Fruit fly (Drosophila melanogaster): ENCODE data around the gene hzg.

DNA sequence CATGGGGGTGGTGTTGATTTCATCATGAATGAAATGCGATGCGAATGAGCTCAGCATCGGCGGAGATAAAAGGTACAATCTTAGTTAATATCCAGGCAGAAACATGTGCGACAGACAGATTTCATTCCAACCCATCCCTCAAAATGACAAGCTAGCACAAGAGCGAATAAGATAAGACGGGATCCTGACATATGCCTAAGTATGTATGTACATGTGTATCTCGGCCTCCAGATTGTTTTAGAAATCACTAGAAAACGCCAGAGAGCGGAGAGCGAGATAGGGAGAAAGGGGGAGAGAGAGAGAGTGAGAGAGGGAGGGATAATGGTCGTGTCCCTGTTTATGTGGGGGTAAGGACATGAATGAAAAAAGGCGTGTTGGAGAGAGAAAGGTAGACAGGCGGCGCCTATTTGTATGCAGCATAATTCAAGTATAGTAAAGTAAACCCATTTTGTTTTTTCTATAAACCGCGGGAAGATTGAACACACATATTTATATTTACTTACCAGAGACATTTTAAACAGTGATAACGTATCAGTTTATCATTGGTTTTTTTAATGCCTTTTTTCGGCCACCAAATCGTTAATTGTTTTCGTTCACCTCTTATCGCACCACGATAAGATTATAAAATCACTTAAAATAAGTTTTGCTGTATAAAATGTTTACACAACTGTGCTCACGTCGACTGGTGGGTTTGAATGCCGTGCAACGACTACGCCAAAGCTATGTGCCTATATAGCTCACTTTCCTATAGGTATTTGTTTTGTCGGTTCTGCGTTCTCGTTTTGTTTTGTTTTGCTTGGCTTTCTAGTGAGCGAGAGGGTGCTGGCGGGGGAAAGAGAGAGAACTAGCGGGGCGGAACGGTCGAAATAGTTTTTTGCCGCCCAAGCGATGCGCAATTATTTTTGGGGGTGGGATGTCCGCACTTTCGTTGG, 45.7 kb upstream of the hzg start:
- peak; percentile 6 for TF ChIP-seq CG11398 (GFP tag; optimal IDR thresholded peaks at IDR 0.05)
- no peak for TF ChIP-seq Vsx1 (GFP tag; optimal IDR thresholded peaks at IDR 0.05)
- no peak for TF ChIP-seq emc (GFP tag; optimal IDR thresholded peaks at IDR 0.05)
